Worm (Caenorhabditis elegans): ENCODE data around the gene Y51H7C.12.
"Not testable (repeated sequence)": the region's sequence is repeated elsewhere in the genome, so short reads cannot be mapped to it uniquely, and the experiment has no call there.

DNA sequence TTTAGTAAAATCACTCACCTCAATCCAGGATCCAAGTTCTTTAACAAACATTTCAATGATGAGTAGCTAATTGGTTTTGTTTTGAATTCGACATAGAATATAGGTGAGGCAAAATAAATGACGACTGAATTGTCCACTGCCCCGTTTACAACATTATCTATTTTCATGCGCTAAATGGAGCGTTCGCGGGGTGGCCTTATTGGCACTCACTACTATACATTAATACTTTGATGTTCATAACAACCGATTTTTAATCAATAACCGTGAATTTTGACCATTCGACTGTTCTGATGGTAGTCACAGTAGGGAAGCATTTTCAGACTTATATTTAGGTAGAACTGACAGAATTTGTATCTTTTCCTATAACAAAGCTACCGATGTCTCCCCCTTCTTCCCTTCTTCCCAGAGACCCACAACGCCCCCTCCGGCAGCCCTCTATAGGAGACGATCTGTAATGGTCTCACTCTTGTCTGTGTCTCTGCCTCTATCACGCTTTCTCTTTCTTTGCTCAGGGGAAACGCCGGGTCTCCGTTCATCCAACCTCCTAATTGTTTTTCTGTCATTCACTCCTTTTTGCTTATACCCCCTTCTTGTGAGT is at the start of gene Y51H7C.12:
- not testable (repeated sequence) for TF ChIP-seq unc-86 (tag; optimal IDR thresholded peaks at IDR 0.05); pqm-1 (tag; optimal IDR thresholded peaks at IDR 0.05); nfya-1 (tag; optimal IDR thresholded peaks at IDR 0.05); unc-55 (GFP tag; optimal IDR thresholded peaks at IDR 0.05); dve-1 (tag; optimal IDR thresholded peaks at IDR 0.05); mec-3 (tag; optimal IDR thresholded peaks at IDR 0.05; ENCODE audit: borderline replicate concordance); unc-3 (GFP tag; conservative IDR thresholded peaks at IDR 0.05); unc-3 (tag; optimal IDR thresholded peaks at IDR 0.05); hlh-15 (tag; optimal IDR thresholded peaks at IDR 0.05); fkh-6 (tag; optimal IDR thresholded peaks at IDR 0.05); ahr-1 (tag; optimal IDR thresholded peaks at IDR 0.05); pha-4 (tag; optimal IDR thresholded peaks at IDR 0.05); unc-42 (tag; optimal IDR thresholded peaks at IDR 0.05)

All from whole organism, late embryonic.